Fruit fly (Drosophila melanogaster): Measurements from ENCODE around the gene CG2887.

Gene CG2887

dm6 chrX:10487964-10488605, 9.8 kb upstream of the CG2887 start (continued):
- peak; percentile 51 for TF ChIP-seq CG11504 (tag; optimal IDR thresholded peaks at IDR 0.05)
- peak; percentile 5 for TF ChIP-seq CG4424 (GFP tag; optimal IDR thresholded peaks at IDR 0.05)
- TF ChIP-seq CG10321 (GFP tag; IDR thresholded peaks at IDR 0.05): no peak
- no peak for TF ChIP-seq TFAM (GFP tag; optimal IDR thresholded peaks at IDR 0.05)
- no peak for TF ChIP-seq CG1024 (GFP tag; IDR thresholded peaks at IDR 0.05)
- TF ChIP-seq HLH54F (GFP tag; optimal IDR thresholded peaks at IDR 0.05): peak; percentile 33
- TF ChIP-seq CG3847 (GFP tag; IDR thresholded peaks at IDR 0.05): peak; percentile 44
- TF ChIP-seq CG17829 (tag; optimal IDR thresholded peaks at IDR 0.05): no peak
- TF ChIP-seq dysf (GFP tag; IDR thresholded peaks at IDR 0.05): peak; percentile 73; the same call in 2 of the 3 replicates
- TF ChIP-seq caup (GFP tag; optimal IDR thresholded peaks at IDR 0.05; ENCODE audit: severe bottlenecking): peak; percentile 39
- peak; percentile 83 for TF ChIP-seq cwo (GFP tag; optimal IDR thresholded peaks at IDR 0.05)
- TF ChIP-seq dm (GFP tag; optimal IDR thresholded peaks at IDR 0.05): peak; percentile 3
- TF ChIP-seq lmd (GFP tag; IDR thresholded peaks at IDR 0.05): peak; percentile 50; the same call in 1 of the 2 replicates
- TF ChIP-seq emc (GFP tag; optimal IDR thresholded peaks at IDR 0.05): peak; percentile 27
- no peak for TF ChIP-seq tgo (GFP tag; IDR thresholded peaks at IDR 0.05)
- TF ChIP-seq row (GFP tag; IDR thresholded peaks at IDR 0.05): peak; percentile 60; the same call in 2 of the 3 replicates
- TF ChIP-seq Xbp1 (GFP tag; optimal IDR thresholded peaks at IDR 0.05): peak; percentile 31
- no peak for TF ChIP-seq eyg (GFP tag; optimal IDR thresholded peaks at IDR 0.05)
- peak; percentile 17 for TF ChIP-seq Deaf1 (tag; optimal IDR thresholded peaks at IDR 0.05)
- TF ChIP-seq eve (GFP tag; optimal IDR thresholded peaks at IDR 0.05): no peak
- TF ChIP-seq unc-4 (GFP tag; IDR thresholded peaks at IDR 0.05; ENCODE audit: partially characterized antibody): no peak
- peak; percentile 41; the same call in 1 of the 2 replicates for TF ChIP-seq CG9215 (GFP tag; IDR thresholded peaks at IDR 0.05)
- peak; percentile 84 for TF ChIP-seq CG18599 (GFP tag; optimal IDR thresholded peaks at IDR 0.05)
- no peak for TF ChIP-seq CTCF (GFP tag; optimal IDR thresholded peaks at IDR 0.05)
- no peak for TF ChIP-seq CG32767 (GFP tag; IDR thresholded peaks at IDR 0.05)
- no peak for TF ChIP-seq CG7987 (GFP tag; optimal IDR thresholded peaks at IDR 0.05)
- peak; percentile 23 for TF ChIP-seq vfl (GFP tag; optimal IDR thresholded peaks at IDR 0.05)
- no peak for TF ChIP-seq CG4282 (GFP tag; optimal IDR thresholded peaks at IDR 0.05)
- peak; percentile 47 for TF ChIP-seq PHDP (tag; optimal IDR thresholded peaks at IDR 0.05)
- no peak for TF ChIP-seq CG7963 (GFP tag; IDR thresholded peaks at IDR 0.05; ENCODE audit: partially characterized antibody)
- TF ChIP-seq CG17912 (GFP tag; optimal IDR thresholded peaks at IDR 0.05): no peak
- no peak for TF ChIP-seq CG10462 (GFP tag; optimal IDR thresholded peaks at IDR 0.05)
- peak; percentile 19 for TF ChIP-seq scrt (GFP tag; optimal IDR thresholded peaks at IDR 0.05)
- TF ChIP-seq CG2712 (tag; optimal IDR thresholded peaks at IDR 0.05): peak; percentile 26
- peak; percentile 28 for TF ChIP-seq Usf (GFP tag; optimal IDR thresholded peaks at IDR 0.05)
- TF ChIP-seq shn (GFP tag; optimal IDR thresholded peaks at IDR 0.05): peak; percentile 53
- no peak for TF ChIP-seq Dad (GFP tag; optimal IDR thresholded peaks at IDR 0.05)
- TF ChIP-seq CG31224 (GFP tag; IDR thresholded peaks at IDR 0.05): 0 out of 2 replicates have a peak, but pooled peaks have one; percentile 14
- peak; percentile 33 for TF ChIP-seq ERR (GFP tag; optimal IDR thresholded peaks at IDR 0.05)
- TF ChIP-seq nom (GFP tag; optimal IDR thresholded peaks at IDR 0.05): no peak
- TF ChIP-seq CG12236 (GFP tag; optimal IDR thresholded peaks at IDR 0.05): no peak
- peak; percentile 25 for TF ChIP-seq CG10274 (GFP tag; optimal IDR thresholded peaks at IDR 0.05)
- peak; percentile 15 to 55 for TF ChIP-seq dpn (GFP tag; optimal IDR thresholded peaks at IDR 0.05)
- TF ChIP-seq Spps (tag; optimal IDR thresholded peaks at IDR 0.05): no peak
- peak; percentile 59 for TF ChIP-seq Rfx (GFP tag; IDR thresholded peaks at IDR 0.05)
- TF ChIP-seq her (GFP tag; optimal IDR thresholded peaks at IDR 0.05): peak; percentile 8
- TF ChIP-seq p53 (GFP tag; optimal IDR thresholded peaks at IDR 0.05): no peak
- TF ChIP-seq CG4730 (GFP tag; IDR thresholded peaks at IDR 0.05): peak; percentile 12; the same call in 1 of the 2 replicates
- TF ChIP-seq CG30403 (GFP tag; optimal IDR thresholded peaks at IDR 0.05): peak; percentile 59
- TF ChIP-seq fd102C (GFP tag; optimal IDR thresholded peaks at IDR 0.05): no peak
- 0 out of 3 replicates have a peak, but pooled peaks have one; percentile 41 for TF ChIP-seq Dbx (GFP tag; IDR thresholded peaks at IDR 0.05)
